Fruit fly (Drosophila melanogaster): Measurements from ENCODE around the gene Gr22f.

DNA sequence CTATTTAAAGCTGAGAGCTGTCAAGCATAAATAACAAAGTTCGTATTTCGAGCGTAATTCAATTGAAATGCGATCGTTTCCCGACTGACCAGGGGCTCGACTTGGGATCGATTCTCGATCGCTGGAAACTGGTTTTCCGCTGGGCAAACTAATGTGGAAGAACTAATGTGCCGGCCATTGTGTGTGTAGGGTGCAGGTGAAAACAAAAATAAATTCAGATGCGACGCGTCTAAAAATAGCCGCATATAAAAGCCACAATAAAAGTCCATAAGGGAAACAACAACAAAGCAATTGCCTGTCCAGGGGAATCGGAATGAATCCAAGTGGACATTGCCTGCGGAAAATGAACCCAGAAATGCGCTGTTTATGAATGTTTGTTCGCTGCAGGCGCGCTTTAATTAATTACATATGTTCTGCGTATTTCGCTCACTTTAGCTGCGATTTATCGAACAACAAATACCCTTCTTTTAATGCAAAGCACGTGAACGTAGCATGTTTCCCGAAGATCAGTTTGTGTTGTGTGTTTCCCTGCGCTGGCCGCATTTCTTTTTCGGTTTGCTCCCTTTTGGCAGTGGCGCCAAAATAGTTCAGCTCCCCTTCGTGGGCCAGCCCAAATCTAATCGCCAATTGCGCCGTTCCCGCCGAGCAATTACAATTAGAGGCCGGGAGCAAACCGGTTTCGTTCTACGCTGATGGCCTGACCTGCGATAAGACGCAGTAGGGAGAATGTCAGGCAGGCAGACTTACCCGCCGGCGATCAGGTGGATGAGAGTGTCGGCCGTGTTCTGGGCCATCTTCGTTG, 32.9 kb downstream of the Gr22f start:
- TF ChIP-seq h (optimal IDR thresholded peaks at IDR 0.05) (no peak), insv (optimal IDR thresholded peaks at IDR 0.05) (no peak), Myc (optimal IDR thresholded peaks at IDR 0.05) (no peak), ttk (optimal IDR thresholded peaks at IDR 0.05) (no peak)

Data from Kc167 (cell line).